Worm (Caenorhabditis elegans) whole organism, young adult: ENCODE results near the gene hipr-1.

ENCODE experiments used
- B0336.3 ChIP-seq: fragments of 200-800 bp; sonication (Bioruptor generic); IDR thresholded peaks from 2 replicates; pipeline ENCODE4 v1.3.6; 2022; ENCODE audit warnings: missing genetic modification characterization, missing compliant biosample characterization
- C06A6.2 ChIP-seq: fragments of 200-800 bp; sonication (Bioruptor generic); conservative IDR thresholded peaks from 2 replicates; pipeline ENCODE4 v1.3.6; 2022; ENCODE audit warnings: missing genetic modification characterization, missing compliant biosample characterization
- D2030.7 ChIP-seq: fragments of 200-800 bp; sonication (Bioruptor generic); IDR thresholded peaks from 2 replicates; pipeline ENCODE4 v1.3.6; 2022; ENCODE audit warnings: missing genetic modification reagents, missing genetic modification characterization, missing compliant biosample characterization
- F33H1.4 ChIP-seq: fragments of 200-800 bp; sonication (Bioruptor generic); IDR thresholded peaks from 2 replicates; pipeline ENCODE4 v1.3.6; 2022; ENCODE audit warnings: missing genetic modification reagents, missing genetic modification characterization, missing compliant biosample characterization
- F57C9.4 ChIP-seq: sonication (generic microtip); optimal IDR thresholded peaks from 2 replicates; lab custom pipeline; 2017; ENCODE audit warnings: mild to moderate bottlenecking, missing genetic modification characterization, missing compliant biosample characterization
- T26A5.8 ChIP-seq: sonication (generic microtip); optimal IDR thresholded peaks from 2 replicates; lab custom pipeline; 2016; ENCODE audit warnings: missing genetic modification characterization, missing compliant biosample characterization
- athp-1 ChIP-seq: sonication (generic microtip); optimal IDR thresholded peaks from 2 replicates; lab custom pipeline; 2017; ENCODE audit warnings: mild to moderate bottlenecking, missing genetic modification characterization, missing compliant biosample characterization
- attf-5 ChIP-seq: fragments of 200-800 bp; sonication (Bioruptor generic); optimal IDR thresholded peaks from 2 replicates; lab custom pipeline; 2018; ENCODE audit warnings: mild to moderate bottlenecking, missing genetic modification characterization, missing compliant biosample characterization
- ccch-3 ChIP-seq: fragments of 200-800 bp; sonication (Bioruptor generic); optimal IDR thresholded peaks from 2 replicates; lab custom pipeline; 2018; ENCODE audit warnings: mild to moderate bottlenecking, missing genetic modification characterization, missing compliant biosample characterization
- cebp-1 ChIP-seq, 2 experiments: fragments of 200-800 bp in 1 of 2; sonication (Bioruptor generic) in 1 of 2; sonication (generic microtip) in 1 of 2; IDR thresholded peaks in 1 of 2; optimal IDR thresholded peaks in 1 of 2; 2 replicates each; pipeline versions ENCODE4 v1.3.6 to Lab custom; 2017 to 2022; ENCODE audit warnings: missing compliant biosample characterization in 2 of 2, missing genetic modification characterization in 2 of 2, mild to moderate bottlenecking in 1 of 2, missing genetic modification reagents in 1 of 2, moderate library complexity in 1 of 2
- ceh-58 ChIP-seq: fragments of 200-800 bp; sonication (Bioruptor generic); IDR thresholded peaks from 2 replicates; pipeline ENCODE4 v1.3.6; 2022; ENCODE audit warnings: missing genetic modification characterization, missing compliant biosample characterization
- ceh-91 ChIP-seq: fragments of 200-800 bp; sonication (Bioruptor generic); IDR thresholded peaks from 2 replicates; pipeline ENCODE4 v1.3.6; 2022; ENCODE audit warnings: missing genetic modification reagents, missing genetic modification characterization, missing compliant biosample characterization
- chd-7 ChIP-seq: sonication (generic microtip); optimal IDR thresholded peaks from 2 replicates; lab custom pipeline; 2016; ENCODE audit warnings: mild to moderate bottlenecking, missing genetic modification characterization, moderate library complexity, missing compliant biosample characterization
- efl-1 ChIP-seq: fragments of 150-350 bp; optimal IDR thresholded peaks from 2 replicates; lab custom pipeline; 2014; ENCODE audit warnings: missing biosample characterization, missing genetic modification reagents, missing genetic modification characterization
- egl-44 ChIP-seq: fragments of 200-800 bp; sonication (Bioruptor generic); IDR thresholded peaks from 2 replicates; pipeline ENCODE4 v1.3.6; 2022; ENCODE audit warnings: missing genetic modification reagents, missing genetic modification characterization, missing compliant biosample characterization
- ekl-4 ChIP-seq: fragments of 200-800 bp; sonication (Bioruptor generic); IDR thresholded peaks from 2 replicates; pipeline ENCODE4 v1.3.6; 2022; ENCODE audit warnings: missing genetic modification reagents, missing genetic modification characterization, missing compliant biosample characterization
- hmg-20 ChIP-seq: fragments of 200-800 bp; sonication (Bioruptor generic); IDR thresholded peaks from 2 replicates; pipeline ENCODE4 v1.3.6; 2022; ENCODE audit warnings: missing genetic modification reagents, missing genetic modification characterization, missing compliant biosample characterization
- hsf-1 ChIP-seq: fragments of 200-800 bp; sonication (Bioruptor generic); IDR thresholded peaks from 2 replicates; pipeline ENCODE4 v1.3.6; 2022; ENCODE audit warnings: missing genetic modification reagents, missing genetic modification characterization, missing compliant biosample characterization
- let-526 ChIP-seq: fragments of 200-800 bp; sonication (Bioruptor generic); IDR thresholded peaks from 2 replicates; pipeline ENCODE4 v1.3.6; 2022; ENCODE audit warnings: missing genetic modification reagents, missing genetic modification characterization, missing compliant biosample characterization
- lin-26 ChIP-seq: fragments of 200-800 bp; sonication (Bioruptor generic); IDR thresholded peaks from 2 replicates; pipeline ENCODE4 v1.3.6; 2022; ENCODE audit warnings: missing genetic modification reagents, missing genetic modification characterization, missing compliant biosample characterization
- lin-54 ChIP-seq: fragments of 200-800 bp; sonication (Bioruptor generic); optimal IDR thresholded peaks from 2 replicates; lab custom pipeline; 2018; ENCODE audit warnings: mild to moderate bottlenecking, missing genetic modification characterization, missing compliant biosample characterization
- lir-1 ChIP-seq: fragments of 200-800 bp; sonication (Bioruptor generic); conservative IDR thresholded peaks from 2 replicates; pipeline ENCODE4 v1.3.6; 2022; ENCODE audit warnings: missing genetic modification reagents, missing genetic modification characterization, missing compliant biosample characterization
- lsl-1 ChIP-seq: fragments of 200-800 bp; sonication (Bioruptor generic); optimal IDR thresholded peaks from 2 replicates; lab custom pipeline; 2018; ENCODE audit warnings: mild to moderate bottlenecking, missing genetic modification characterization, moderate library complexity, missing compliant biosample characterization
- madf-6 ChIP-seq: fragments of 200-800 bp; sonication (Bioruptor generic); IDR thresholded peaks from 2 replicates; pipeline ENCODE4 v1.3.6; 2022; ENCODE audit warnings: missing genetic modification reagents, missing genetic modification characterization, missing compliant biosample characterization
- madf-8 ChIP-seq: fragments of 200-800 bp; sonication (Bioruptor generic); conservative IDR thresholded peaks from 2 replicates; pipeline ENCODE4 v1.3.6; 2022; ENCODE audit warnings: missing genetic modification reagents, missing genetic modification characterization, missing compliant biosample characterization
- mcd-1 ChIP-seq: fragments of 200-800 bp; sonication (Bioruptor generic); IDR thresholded peaks from 2 replicates; pipeline ENCODE4 v1.3.6; 2022; ENCODE audit warnings: missing genetic modification reagents, missing genetic modification characterization, missing compliant biosample characterization
- mel-28 ChIP-seq: sonication (generic microtip); optimal IDR thresholded peaks from 2 replicates; lab custom pipeline; 2016; ENCODE audit warnings: borderline replicate concordance, mild to moderate bottlenecking, missing genetic modification characterization, missing compliant biosample characterization
- nhr-80 ChIP-seq: sonication (generic microtip); optimal IDR thresholded peaks from 2 replicates; lab custom pipeline; 2016; ENCODE audit warnings: missing genetic modification characterization, missing compliant biosample characterization
- pha-4 ChIP-seq: fragments of 150-350 bp; sonication (generic microtip); optimal IDR thresholded peaks from 2 replicates; lab custom pipeline; 2014; ENCODE audit warnings: missing biosample characterization, missing genetic modification reagents, missing genetic modification characterization
- rcor-1 ChIP-seq: fragments of 200-800 bp; sonication (Bioruptor generic); IDR thresholded peaks from 2 replicates; pipeline ENCODE4 v1.3.6; 2022; ENCODE audit warnings: missing genetic modification reagents, missing genetic modification characterization, missing compliant biosample characterization
- repo-1 ChIP-seq: sonication (generic microtip); optimal IDR thresholded peaks from 2 replicates; lab custom pipeline; 2017; ENCODE audit warnings: mild to moderate bottlenecking, missing genetic modification characterization, missing compliant biosample characterization
- sea-2 ChIP-seq: fragments of 200-800 bp; sonication (Bioruptor generic); IDR thresholded peaks from 2 replicates; pipeline ENCODE4 v1.3.6; 2022; ENCODE audit warnings: missing genetic modification characterization, missing compliant biosample characterization
- snpc-1.3 ChIP-seq: sonication (generic microtip); optimal IDR thresholded peaks from 2 replicates; lab custom pipeline; 2017; ENCODE audit warnings: missing genetic modification characterization, mild to moderate bottlenecking, missing compliant biosample characterization, antibody characterized with exemption, moderate library complexity, missing genotype, missing genetic modification reagents; ENCODE audit not compliant: insufficient read depth
- snpc-4 ChIP-seq, 5 experiments: fragments of 150-350 bp in 1 of 5; sonication (generic microtip) in 4 of 5; optimal IDR thresholded peaks; 2 replicates each; lab custom pipeline; 2014 to 2018; ENCODE audit warnings: missing genetic modification characterization in 5 of 5, missing biosample characterization in 3 of 5, antibody characterized with exemption in 2 of 5, mild to moderate bottlenecking in 2 of 5, missing compliant biosample characterization in 2 of 5, missing genotype in 2 of 5, moderate library complexity in 2 of 5, missing genetic modification reagents in 1 of 5
- unc-130 ChIP-seq: sonication (generic microtip); optimal IDR thresholded peaks from 2 replicates; lab custom pipeline; 2016; ENCODE audit warnings: missing genetic modification reagents, missing genetic modification characterization, missing compliant biosample characterization
- xnd-1 ChIP-seq: sonication (generic microtip); optimal IDR thresholded peaks from 2 replicates; lab custom pipeline; 2016; ENCODE audit warnings: missing genotype, missing genetic modification reagents, missing genetic modification characterization, missing compliant biosample characterization
- zim-3 ChIP-seq: sonication (generic microtip); optimal IDR thresholded peaks from 2 replicates; lab custom pipeline; 2017; ENCODE audit warnings: mild to moderate bottlenecking, missing genetic modification characterization, moderate library complexity, missing compliant biosample characterization
- ztf-22 ChIP-seq: fragments of 200-800 bp; sonication (Bioruptor generic); optimal IDR thresholded peaks from 2 replicates; lab custom pipeline; 2018; ENCODE audit warnings: mild to moderate bottlenecking, missing genetic modification characterization, moderate library complexity, missing compliant biosample characterization

Gene hipr-1

ce11 chrIII:8685590-8686240, 34.3 kb upstream of the hipr-1 start (continued):
- no peak for TF ChIP-seq ccch-3 (GFP tag; lab: Kevin White, UChicago)
- TF ChIP-seq egl-44 (GFP tag; lab: Robert Waterston, UW): peak; percentile 48; the same call in 1 of the 2 replicates
- TF ChIP-seq mcd-1 (GFP tag; lab: Robert Waterston, UW): peak; percentile 12; the same call in 1 of the 2 replicates
- no peak for TF ChIP-seq mel-28 (tag; lab: Kevin White, UChicago)
- TF ChIP-seq chd-7 (tag; lab: Kevin White, UChicago): peak; percentile 66
- TF ChIP-seq hsf-1 (GFP tag; lab: Robert Waterston, UW): 0 out of 2 replicates have a peak, but pooled peaks have one; percentile 24
- peak; percentile 76; the same call in 1 of the 2 replicates for TF ChIP-seq ekl-4 (GFP tag; lab: Robert Waterston, UW)
- peak; percentile 64 for TF ChIP-seq F57C9.4 (tag; lab: Kevin White, UChicago)
- no peak for TF ChIP-seq rcor-1 (GFP tag; lab: Robert Waterston, UW)
- no peak for TF ChIP-seq xnd-1 (tag; lab: Kevin White, UChicago)
- TF ChIP-seq ceh-58 (GFP tag; lab: Robert Waterston, UW): no peak
- peak; percentile 29 for TF ChIP-seq T26A5.8 (tag; lab: Kevin White, UChicago)
- no peak for TF ChIP-seq C06A6.2 (GFP tag; lab: Robert Waterston, UW)

DNA sequence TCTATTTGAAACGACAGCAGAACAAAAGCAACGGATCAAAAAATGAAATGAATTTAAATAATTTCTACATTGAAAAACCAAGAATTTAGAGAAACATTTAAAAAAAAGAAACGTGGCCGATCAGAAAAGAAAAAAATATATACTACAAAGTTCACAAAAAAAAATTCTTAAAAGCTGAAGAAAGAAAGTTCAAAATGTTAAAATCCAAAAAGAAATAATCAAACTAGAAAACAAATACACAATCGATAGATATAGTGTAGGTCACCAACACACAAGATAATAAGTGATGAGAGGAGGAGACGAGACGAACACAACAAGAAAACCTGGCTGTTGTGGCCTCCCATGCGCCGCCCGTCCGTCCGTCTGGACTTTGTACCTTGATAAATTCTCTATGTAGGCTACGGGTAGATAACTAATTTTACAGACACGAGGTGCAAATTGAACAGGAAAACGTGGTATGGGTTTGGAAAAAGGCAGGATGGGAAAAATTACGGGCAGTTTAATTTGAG, 31.5 kb upstream of the hipr-1 start, which contains the start of gene hadb-1:
TSS of gene hadb-1 (minus strand) at position 51 of the 509 bp plus-strand sequence.
- no peak for TF ChIP-seq B0336.3 (GFP tag; lab: Robert Waterston, UW)
- peak; percentile 12 for TF ChIP-seq attf-5 (GFP tag; lab: Kevin White, UChicago)
- no peak for TF ChIP-seq cebp-1 (GFP tag; IDR thresholded peaks at IDR 0.05; lab: Robert Waterston, UW)
- peak; percentile 28 for TF ChIP-seq cebp-1 (tag; optimal IDR thresholded peaks at IDR 0.05; lab: Kevin White, UChicago)
- TF ChIP-seq lin-26: 0 out of 2 replicates have a peak, but pooled peaks have one; percentile 7
- no peak for TF ChIP-seq athp-1 (tag; lab: Kevin White, UChicago)
- peak; percentile 56 for TF ChIP-seq nhr-80 (tag; lab: Kevin White, UChicago)
- TF ChIP-seq let-526 (GFP tag; lab: Robert Waterston, UW): 0 out of 2 replicates have a peak, but pooled peaks have one; percentile 22
- TF ChIP-seq repo-1 (tag; lab: Kevin White, UChicago): peak; percentile 10
- 0 out of 2 replicates have a peak, but pooled peaks have one; percentile 7 for TF ChIP-seq lir-1 (GFP tag; lab: Robert Waterston, UW)

ce11 chrIII:8689143-8689542, 30.9 kb upstream of the hipr-1 start:
- TF ChIP-seq madf-8: peak; percentile 82
- peak; percentile 88 for TF ChIP-seq lsl-1 (GFP tag; lab: Kevin White, UChicago)
- peak; percentile 80 for TF ChIP-seq xnd-1 (tag; lab: Kevin White, UChicago)
- TF ChIP-seq sea-2 (GFP tag; lab: Robert Waterston, UW): no peak
- TF ChIP-seq pha-4 (tag; lab: Kevin White, UChicago): no peak
- peak; percentile 52; the same call in 1 of the 2 replicates for TF ChIP-seq D2030.7 (GFP tag; lab: Robert Waterston, UW)
- peak; percentile 22 for TF ChIP-seq snpc-1.3 (tag; lab: Kevin White, UChicago)
- peak; percentile 87 for TF ChIP-seq F33H1.4 (GFP tag; lab: Robert Waterston, UW)
- TF ChIP-seq snpc-4 (GFP tag; optimal IDR thresholded peaks at IDR 0.05; lab: Kevin White, UChicago): peak; percentile 16
- peak in 1 of 4 experiments; percentile 1 for TF ChIP-seq snpc-4 (tag; optimal IDR thresholded peaks at IDR 0.05; lab: Kevin White, UChicago)
- peak; percentile 27; the same call in 1 of the 2 replicates for TF ChIP-seq ceh-91 (GFP tag; lab: Robert Waterston, UW)
- TF ChIP-seq efl-1: peak; percentile 78
- 0 out of 2 replicates have a peak, but pooled peaks have one; percentile 13 for TF ChIP-seq rcor-1 (GFP tag; lab: Robert Waterston, UW)
- TF ChIP-seq unc-130 (GFP tag; lab: Kevin White, UChicago): no peak
- no peak for TF ChIP-seq ztf-22 (GFP tag; lab: Kevin White, UChicago)
- no peak for TF ChIP-seq hmg-20 (GFP tag; lab: Robert Waterston, UW)
- TF ChIP-seq madf-6 (GFP tag; lab: Robert Waterston, UW): peak; percentile 92
- TF ChIP-seq zim-3: no peak
- TF ChIP-seq lin-54: peak; percentile 26
- TF ChIP-seq, all 124 proteins: peak for 12
